Worm (Caenorhabditis elegans): Measurements from ENCODE around the gene F35H12.5.
A peak's percentile ranks its signal among the peaks of the same experiment; 100 is the strongest.

Gene F35H12.5

DNA sequence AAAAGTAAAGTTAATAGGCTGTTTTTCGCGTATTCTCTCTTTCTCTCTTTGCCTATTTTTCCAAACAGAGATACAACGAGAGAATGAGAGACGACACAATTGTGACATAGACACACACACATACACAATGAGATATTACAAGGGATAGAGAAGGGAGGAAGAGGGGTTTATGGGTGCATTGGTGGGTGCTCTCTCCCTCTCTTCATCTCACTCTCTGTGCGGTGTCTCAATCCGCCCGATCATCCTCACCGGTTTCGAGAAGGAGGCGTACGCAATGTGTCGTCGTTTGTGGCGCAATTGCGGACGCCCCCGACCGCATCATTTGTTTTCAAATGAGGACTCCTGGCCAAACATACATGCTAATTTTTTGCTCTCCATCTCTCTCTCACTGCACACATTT lies 31.3 kb downstream of the F35H12.5 start (continued):
- TF ChIP-seq elt-3 (tag; optimal IDR thresholded peaks at IDR 0.05) (no peak), ceh-16 (tag; optimal IDR thresholded peaks at IDR 0.05) (peak; percentile 84), ZK546.5 (tag; optimal IDR thresholded peaks at IDR 0.05) (peak; percentile 13), Y55F3AM.14 (GFP tag; optimal IDR thresholded peaks at IDR 0.05) (peak; percentile 91), skn-1 (tag; optimal IDR thresholded peaks at IDR 0.05) (peak; percentile 54), elt-1 (tag; optimal IDR thresholded peaks at IDR 0.05) (no peak), blmp-1 (tag; optimal IDR thresholded peaks at IDR 0.05; ENCODE audit: insufficient read depth) (peak; percentile 57), F13H6.1 (tag; optimal IDR thresholded peaks at IDR 0.05) (peak; percentile 96), fos-1 (tag; optimal IDR thresholded peaks at IDR 0.05) (peak; percentile 84), sem-4 (tag; optimal IDR thresholded peaks at IDR 0.05) (peak; percentile 94), R02D3.7 (tag; optimal IDR thresholded peaks at IDR 0.05) (no peak), nhr-129 (tag; optimal IDR thresholded peaks at IDR 0.05) (peak; percentile 98), nhr-77 (tag; optimal IDR thresholded peaks at IDR 0.05) (no peak), nhr-237 (tag; optimal IDR thresholded peaks at IDR 0.05) (no peak), nhr-21 (tag; optimal IDR thresholded peaks at IDR 0.05) (peak; percentile 87), C34F6.9 (tag; optimal IDR thresholded peaks at IDR 0.05) (peak; percentile 98)

DNA sequence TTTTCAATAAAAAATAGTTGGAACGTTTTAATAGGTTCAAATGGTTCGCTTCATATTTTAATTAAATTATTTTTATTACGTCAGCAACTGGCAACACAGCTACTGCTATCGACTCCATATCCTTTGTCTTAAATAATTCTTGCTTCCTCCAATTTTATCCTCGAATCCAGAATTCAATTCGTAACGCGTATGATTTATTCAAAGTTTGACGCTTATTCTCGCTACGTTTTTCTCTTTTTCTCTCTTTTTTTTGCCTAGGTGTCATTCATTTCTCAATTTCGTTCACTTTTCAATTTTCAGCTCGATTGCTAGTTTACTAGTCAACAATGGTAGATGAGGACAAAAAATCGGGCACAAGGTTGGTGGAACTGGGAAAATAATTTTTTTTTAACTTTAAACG lies 32.3 kb downstream of the F35H12.5 start, which contains the start of gene arr-1:
Gene arr-1, plus strand, starts transcription at position 301 of the 400 bp plus-strand sequence.
- TF ChIP-seq ceh-82 (tag; optimal IDR thresholded peaks at IDR 0.05) (no peak), dmd-4 (tag; optimal IDR thresholded peaks at IDR 0.05) (no peak), snpc-4 (tag; optimal IDR thresholded peaks at IDR 0.05) (no peak), nhr-237 (tag; optimal IDR thresholded peaks at IDR 0.05) (no peak), unc-39 (tag; optimal IDR thresholded peaks at IDR 0.05) (no peak), fos-1 (tag; optimal IDR thresholded peaks at IDR 0.05) (no peak), C34F6.9 (tag; optimal IDR thresholded peaks at IDR 0.05) (no peak), sem-4 (tag; optimal IDR thresholded peaks at IDR 0.05) (no peak), alr-1 (tag; optimal IDR thresholded peaks at IDR 0.05) (no peak), ceh-16 (tag; optimal IDR thresholded peaks at IDR 0.05) (no peak), nhr-11 (tag; optimal IDR thresholded peaks at IDR 0.05) (no peak), lin-13 (GFP tag; optimal IDR thresholded peaks at IDR 0.05) (no peak)

DNA sequence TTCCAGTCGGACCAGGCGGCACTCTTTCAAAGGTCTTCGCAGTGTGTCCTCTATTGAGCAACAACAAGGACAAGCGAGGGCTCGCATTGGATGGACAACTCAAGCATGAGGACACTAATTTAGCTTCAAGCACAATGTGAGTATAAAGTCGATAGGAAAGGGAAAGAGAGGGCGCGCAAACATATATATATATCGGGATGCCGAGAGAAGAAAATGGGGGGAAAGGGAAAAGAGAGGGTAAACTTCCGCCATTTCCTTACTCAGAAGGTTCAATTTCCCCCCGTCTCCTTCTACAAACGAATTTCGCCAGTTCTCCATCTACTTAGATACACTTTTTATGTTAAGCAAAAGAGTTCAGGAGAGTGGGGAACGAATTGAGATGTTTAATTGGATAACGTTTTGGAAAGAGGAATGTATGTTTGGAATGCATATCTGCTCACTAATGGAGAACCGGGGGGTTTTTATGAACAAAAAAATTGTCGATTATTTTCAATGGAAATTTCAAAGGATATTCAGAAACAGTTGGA lies 34.4 kb downstream of the F35H12.5 start:
- TF ChIP-seq nhr-25 (tag; optimal IDR thresholded peaks at IDR 0.05) (no peak), ama-1 (optimal IDR thresholded peaks at IDR 0.05) (no peak), sma-9 (GFP tag; optimal IDR thresholded peaks at IDR 0.05) (peak; percentile 19), sma-9 (tag; optimal IDR thresholded peaks at IDR 0.05) (no peak), C34F6.9 (tag; optimal IDR thresholded peaks at IDR 0.05) (peak; percentile 32), unc-55 (GFP tag; optimal IDR thresholded peaks at IDR 0.05) (peak; percentile 5), lsy-2 (tag; optimal IDR thresholded peaks at IDR 0.05) (peak in 1 of 2 experiments; percentile 23), F13H6.1 (tag; optimal IDR thresholded peaks at IDR 0.05) (peak; percentile 16)

DNA sequence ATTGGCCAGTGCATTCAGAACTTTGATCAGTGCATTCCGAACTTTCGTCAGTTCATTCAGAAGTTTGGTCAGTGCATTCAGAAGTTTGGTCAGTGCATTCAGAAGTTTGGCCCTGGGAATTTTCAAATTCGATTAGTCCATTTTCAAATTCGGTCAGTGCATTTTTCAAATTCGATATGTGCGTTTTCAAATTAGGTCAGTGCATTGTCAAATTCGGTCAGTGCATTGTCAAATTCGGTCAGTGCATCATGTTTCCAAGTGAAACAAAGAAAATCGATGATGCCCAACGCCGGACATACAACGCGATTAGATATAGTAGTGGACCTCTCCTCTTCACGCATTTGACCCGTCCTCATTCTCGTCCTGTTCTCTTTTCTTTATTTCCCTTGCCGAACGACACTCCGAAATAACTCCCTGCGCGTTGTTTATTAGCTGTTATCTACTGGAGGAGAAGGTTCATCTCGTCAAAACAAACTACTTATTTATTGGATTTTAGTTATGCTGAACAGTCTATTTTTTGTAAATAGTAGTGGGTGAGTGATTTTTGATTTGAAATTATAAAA lies 36.4 kb downstream of the F35H12.5 start, which contains the start of gene apm-3:
Gene apm-3, plus strand, starts transcription at position 477 of the 563 bp plus-strand sequence.
- TF ChIP-seq nhr-129 (tag; optimal IDR thresholded peaks at IDR 0.05) (peak; percentile 58), Y55F3AM.14 (GFP tag; optimal IDR thresholded peaks at IDR 0.05) (no peak), unc-55 (GFP tag; optimal IDR thresholded peaks at IDR 0.05) (peak; percentile 48), nhr-12 (tag; optimal IDR thresholded peaks at IDR 0.05) (no peak), sma-9 (GFP tag; optimal IDR thresholded peaks at IDR 0.05) (peak; percentile 30), sma-9 (tag; optimal IDR thresholded peaks at IDR 0.05) (no peak), lsy-2 (tag; optimal IDR thresholded peaks at IDR 0.05) (peak in 1 of 2 experiments; percentile 41), mab-5 (tag; optimal IDR thresholded peaks at IDR 0.05) (no peak), C34F6.9 (tag; optimal IDR thresholded peaks at IDR 0.05) (peak; percentile 55), zag-1 (tag; optimal IDR thresholded peaks at IDR 0.05) (no peak), lin-13 (GFP tag; optimal IDR thresholded peaks at IDR 0.05) (peak; percentile 5), crh-2 (tag; optimal IDR thresholded peaks at IDR 0.05) (peak; percentile 15)

DNA sequence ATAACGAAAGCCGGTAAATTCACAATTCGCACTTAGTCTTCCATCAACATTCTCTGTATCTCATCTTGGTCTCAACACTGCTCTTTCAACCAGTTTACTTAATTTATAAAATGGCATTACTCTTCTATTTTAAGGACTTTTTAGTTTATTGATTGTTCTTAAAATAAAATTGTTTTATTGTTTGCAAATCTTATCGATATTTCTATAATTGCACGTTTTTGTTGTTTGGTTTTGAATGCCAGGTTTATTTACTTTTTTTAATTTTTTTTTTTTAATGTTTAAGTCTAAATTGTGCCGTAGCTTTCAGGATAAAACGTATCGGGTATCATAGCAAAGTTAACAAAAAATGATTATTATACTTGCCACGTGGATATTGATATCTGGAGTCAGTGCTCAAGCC lies 39.4 kb downstream of the F35H12.5 start, which contains the start of gene chil-10:
Gene chil-10, plus strand, starts transcription at position 301 of the 400 bp plus-strand sequence.
- TF ChIP-seq gmeb-1 (tag; optimal IDR thresholded peaks at IDR 0.05), result no peak
- no peak for TF ChIP-seq elt-1 (tag; optimal IDR thresholded peaks at IDR 0.05)
- TF ChIP-seq R02D3.7 (tag; optimal IDR thresholded peaks at IDR 0.05), result no peak
- no peak for TF ChIP-seq nhr-129 (tag; optimal IDR thresholded peaks at IDR 0.05)
- no peak for TF ChIP-seq ztf-4 (tag; optimal IDR thresholded peaks at IDR 0.05)

All from whole organism, L2 larva.